Worm (Caenorhabditis elegans): ENCODE measurements around the gene R144.13.
A peak's percentile ranks its signal among the peaks of the same experiment; 100 is the strongest.

R144.13 gene

DNA sequence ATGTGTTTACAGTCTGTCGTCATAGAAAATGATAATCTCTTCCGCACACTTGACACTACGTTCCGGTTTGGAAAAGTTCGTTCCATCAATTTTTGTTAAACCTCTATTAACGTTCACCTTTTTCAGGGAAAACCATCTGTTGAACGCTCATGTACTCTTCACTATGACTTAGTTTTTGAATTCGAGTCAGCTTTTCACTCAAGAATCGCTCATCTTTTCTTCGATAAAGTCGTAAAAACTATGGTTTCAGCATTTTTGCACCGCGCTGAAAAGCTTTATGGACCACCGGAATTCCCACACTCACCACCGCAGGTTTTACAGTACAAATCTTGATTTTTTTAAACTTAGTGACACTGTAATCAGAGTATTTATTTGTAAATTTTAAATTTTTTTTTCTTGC lies 578 bp downstream of the R144.13 start:
- TF ChIP-seq elt-2 (tag; optimal IDR thresholded peaks at IDR 0.05), result no peak
- no peak for TF ChIP-seq npax-4 (tag; optimal IDR thresholded peaks at IDR 0.05)
- no peak for TF ChIP-seq pqm-1 (tag; optimal IDR thresholded peaks at IDR 0.05)
- no peak for TF ChIP-seq ets-4 (tag; optimal IDR thresholded peaks at IDR 0.05)

DNA sequence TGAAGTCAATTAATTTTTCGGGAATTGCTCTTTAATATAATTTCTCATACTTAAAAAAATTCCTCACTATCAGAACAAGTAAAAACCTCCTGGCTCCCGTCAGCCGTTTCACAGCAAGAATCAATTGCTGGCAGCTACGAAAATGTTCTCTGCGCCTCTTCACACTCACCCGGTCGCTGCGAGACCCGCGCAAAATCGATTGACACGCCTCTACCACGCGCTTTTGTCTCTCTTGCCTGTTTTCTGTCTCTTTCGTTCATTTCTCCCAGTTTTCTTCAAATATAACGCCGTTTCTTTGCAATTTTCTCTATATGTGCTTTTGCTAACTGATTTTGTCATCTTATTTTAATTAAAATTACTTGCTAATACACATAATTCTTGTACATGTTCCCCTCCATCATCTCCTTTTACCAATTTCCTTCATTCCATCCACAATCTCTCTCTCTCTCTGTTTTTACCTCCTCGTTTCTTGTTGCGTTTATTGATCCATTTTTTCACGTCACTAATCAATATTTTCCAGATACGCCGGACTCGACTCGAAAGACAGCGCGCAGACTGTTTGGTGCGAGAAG lies 1.4 kb downstream of the R144.13 start, which contains the start of gene pcf-11:
pcf-11 (plus strand) TSS at position 522 of the 572 bp plus-strand sequence.
- peak; percentile 27 for TF ChIP-seq unc-42 (tag; optimal IDR thresholded peaks at IDR 0.05)
- no peak for TF ChIP-seq ceh-6 (GFP tag; optimal IDR thresholded peaks at IDR 0.05)
- TF ChIP-seq ceh-31 (tag; optimal IDR thresholded peaks at IDR 0.05), result peak; percentile 53
- TF ChIP-seq unc-55 (GFP tag; optimal IDR thresholded peaks at IDR 0.05), result peak; percentile 70
- peak; percentile 17 for TF ChIP-seq tbx-2 (tag; optimal IDR thresholded peaks at IDR 0.05)
- no peak for TF ChIP-seq syd-9 (tag; optimal IDR thresholded peaks at IDR 0.05)
- no peak for TF ChIP-seq ceh-22 (tag; optimal IDR thresholded peaks at IDR 0.05)
- no peak for TF ChIP-seq ceh-45 (GFP tag; IDR thresholded peaks at IDR 0.05)
- TF ChIP-seq eyg-1 (tag; optimal IDR thresholded peaks at IDR 0.05), result no peak
- peak; percentile 18 for TF ChIP-seq ceh-2 (tag; optimal IDR thresholded peaks at IDR 0.05)
- no peak for TF ChIP-seq F13H6.1 (tag; optimal IDR thresholded peaks at IDR 0.05)
- TF ChIP-seq rnt-1 (tag; optimal IDR thresholded peaks at IDR 0.05), result peak; percentile 35
- peak; percentile 43 for TF ChIP-seq ets-4 (tag; optimal IDR thresholded peaks at IDR 0.05)
- no peak for TF ChIP-seq hlh-8 (tag; optimal IDR thresholded peaks at IDR 0.05)
- no peak for TF ChIP-seq hlh-15 (tag; optimal IDR thresholded peaks at IDR 0.05)
- no peak for TF ChIP-seq ceh-9 (tag; optimal IDR thresholded peaks at IDR 0.05)
- peak; percentile 63 for TF ChIP-seq ref-2 (tag; optimal IDR thresholded peaks at IDR 0.05)
- TF ChIP-seq che-1 (tag; optimal IDR thresholded peaks at IDR 0.05), result no peak
- TF ChIP-seq hlh-30 (tag; optimal IDR thresholded peaks at IDR 0.05; ENCODE audit: insufficient read depth), result peak; percentile 88
- no peak for TF ChIP-seq dmd-4 (tag; optimal IDR thresholded peaks at IDR 0.05; ENCODE audit: borderline replicate concordance)
- TF ChIP-seq ttx-3 (tag; optimal IDR thresholded peaks at IDR 0.05), result no peak
- TF ChIP-seq sdc-2 (tag; optimal IDR thresholded peaks at IDR 0.05), result no peak
- TF ChIP-seq unc-86 (tag; optimal IDR thresholded peaks at IDR 0.05), result peak; percentile 7
- TF ChIP-seq pros-1 (tag; optimal IDR thresholded peaks at IDR 0.05), result peak; percentile 14
- no peak for TF ChIP-seq pat-9 (tag; optimal IDR thresholded peaks at IDR 0.05)
- TF ChIP-seq ceh-48 (tag; optimal IDR thresholded peaks at IDR 0.05), result peak; percentile 83
- peak; percentile 68 for TF ChIP-seq nfya-1 (tag; optimal IDR thresholded peaks at IDR 0.05)
- TF ChIP-seq pha-2 (tag; optimal IDR thresholded peaks at IDR 0.05), result no peak
- no peak for TF ChIP-seq madf-2 (tag; optimal IDR thresholded peaks at IDR 0.05)
- no peak for TF ChIP-seq Y22D7AL.16 (tag; optimal IDR thresholded peaks at IDR 0.05)

DNA sequence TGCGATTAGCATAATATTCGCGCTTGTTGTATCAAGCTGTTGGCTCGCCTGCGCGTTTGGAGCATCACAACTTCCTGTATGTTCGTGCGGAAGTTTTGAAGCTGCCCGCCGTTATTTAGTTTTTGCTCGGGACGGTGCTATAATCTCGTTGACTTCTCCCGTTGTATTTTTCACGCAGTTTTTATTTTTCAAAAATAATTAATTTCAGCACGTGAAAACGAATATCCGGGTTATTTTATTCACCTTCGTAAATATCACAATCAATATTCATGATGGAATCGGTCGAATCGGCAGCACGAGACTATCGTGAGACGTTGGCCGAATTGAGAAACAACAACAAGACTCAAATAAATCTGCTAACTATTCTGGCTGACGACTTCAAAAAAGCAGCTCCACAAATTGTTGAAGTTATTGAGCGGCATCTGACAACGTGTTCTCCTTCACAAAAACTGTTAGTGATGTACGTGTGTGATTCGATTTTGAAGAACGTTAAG lies 2.1 kb downstream of the R144.13 start:
- TF ChIP-seq odd-2 (tag; optimal IDR thresholded peaks at IDR 0.05) (no peak), ama-1 (optimal IDR thresholded peaks at IDR 0.05) (peak; percentile 34)

DNA sequence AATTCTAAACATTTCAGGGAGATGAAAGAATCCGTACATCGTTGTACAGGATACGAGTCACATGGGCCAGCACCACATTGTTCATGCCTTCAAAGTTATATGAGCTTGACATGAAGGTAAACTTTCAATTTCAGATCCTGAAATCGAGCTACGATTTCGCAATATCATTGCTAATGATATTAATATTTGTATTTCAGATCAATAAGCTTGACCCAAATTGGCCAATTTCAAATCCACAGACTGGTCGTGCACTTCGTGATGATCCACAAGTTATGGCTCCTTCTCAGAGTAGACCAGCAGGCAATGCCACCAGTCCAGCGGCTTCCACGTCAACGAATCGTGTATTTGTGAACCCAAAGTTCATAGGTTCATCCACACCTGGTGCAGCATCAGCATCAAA lies 3.3 kb downstream of the R144.13 start:
- TF ChIP-seq pat-9 (tag; optimal IDR thresholded peaks at IDR 0.05), result no peak

DNA sequence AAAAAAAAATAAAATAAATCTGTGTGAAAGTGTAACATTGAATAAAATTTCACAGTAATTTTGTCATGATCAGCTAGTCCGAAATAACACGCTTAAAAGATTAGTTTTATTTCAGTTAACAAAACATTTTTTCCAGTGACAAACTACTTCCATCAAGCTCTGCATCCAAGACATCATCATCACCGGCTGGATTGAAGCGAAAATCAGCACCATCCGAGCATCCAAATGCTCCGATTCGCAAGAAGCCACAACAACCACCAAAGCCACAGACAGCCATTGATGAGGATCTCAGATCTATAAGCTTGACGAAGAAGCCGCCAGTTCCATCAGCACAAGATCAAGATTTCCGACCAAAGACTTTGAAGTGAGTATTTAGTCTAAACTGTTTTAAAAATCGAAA lies 4.2 kb downstream of the R144.13 start:
- TF ChIP-seq ref-2 (tag; optimal IDR thresholded peaks at IDR 0.05) (no peak), lin-11 (tag; optimal IDR thresholded peaks at IDR 0.05) (no peak), pros-1 (tag; optimal IDR thresholded peaks at IDR 0.05) (no peak), T23F11.4 (GFP tag; optimal IDR thresholded peaks at IDR 0.05) (no peak), ceh-19 (GFP tag; optimal IDR thresholded peaks at IDR 0.05) (no peak), nfya-1 (tag; optimal IDR thresholded peaks at IDR 0.05) (no peak), C38D4.7 (GFP tag; optimal IDR thresholded peaks at IDR 0.05) (no peak), hlh-13 (GFP tag; optimal IDR thresholded peaks at IDR 0.05) (no peak)
